Worm (Caenorhabditis elegans): ENCODE measurements around the gene sfrp-1.

sfrp-1 gene

DNA sequence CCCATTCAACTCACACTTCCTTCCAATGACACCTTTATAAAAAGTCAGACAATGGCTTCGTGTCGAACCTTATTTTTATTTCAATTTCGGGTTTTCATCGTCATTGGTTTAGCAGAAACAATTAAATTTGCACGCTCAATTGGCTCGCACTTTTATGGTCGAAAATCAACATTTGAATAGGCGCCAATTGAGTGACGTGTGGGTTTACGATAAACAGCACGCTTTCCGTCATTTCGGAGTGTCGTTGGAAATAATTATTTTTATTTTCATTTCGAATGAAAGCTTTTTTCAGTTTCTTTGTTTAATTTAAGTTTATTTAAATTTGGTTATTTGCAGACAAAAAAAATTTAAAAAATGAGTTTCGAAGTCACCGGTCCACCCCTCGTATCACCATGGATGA, 12.9 kb upstream of the sfrp-1 start, which contains the start of gene exos-2:
Gene exos-2, plus strand, starts transcription at position 330 of the 400 bp plus-strand sequence.
- no peak for TF ChIP-seq sea-1 (GFP tag; conservative IDR thresholded peaks at IDR 0.05)
- TF ChIP-seq ets-7 (tag; optimal IDR thresholded peaks at IDR 0.05), result no peak
- no peak for TF ChIP-seq ceh-13 (GFP tag; optimal IDR thresholded peaks at IDR 0.05)
- no peak for TF ChIP-seq hnd-1 (tag; optimal IDR thresholded peaks at IDR 0.05)
- TF ChIP-seq scrt-1 (GFP tag; IDR thresholded peaks at IDR 0.05), result no peak

DNA sequence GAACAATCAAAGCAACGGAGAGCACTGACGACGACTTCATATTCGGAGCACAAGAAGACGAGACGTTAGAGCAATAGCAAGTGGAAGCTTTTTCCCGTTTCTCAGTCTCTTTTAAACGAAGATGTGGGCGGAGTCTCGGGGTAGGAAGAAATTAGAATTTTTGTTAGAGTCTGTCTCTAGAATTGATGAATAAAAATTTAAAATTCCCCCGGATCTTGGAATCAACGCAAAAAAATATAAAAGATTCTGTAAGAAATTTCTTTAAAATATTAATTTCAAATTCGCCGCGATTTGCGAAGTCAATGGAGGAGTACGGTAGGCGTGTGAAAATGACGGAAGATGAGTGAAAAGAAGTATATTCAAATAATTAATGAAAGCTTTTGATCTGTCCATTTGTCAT, 11.2 kb upstream of the sfrp-1 start, which contains the start of gene nlp-71:
Gene nlp-71, minus strand, starts transcription at position 101 of the 400 bp plus-strand sequence.
- TF ChIP-seq ceh-36 (tag; optimal IDR thresholded peaks at IDR 0.05), result no peak
- TF ChIP-seq pes-1 (GFP tag; IDR thresholded peaks at IDR 0.05), result no peak
- TF ChIP-seq hmg-4 (GFP tag; optimal IDR thresholded peaks at IDR 0.05), result no peak
- no peak for TF ChIP-seq ama-1 (optimal IDR thresholded peaks at IDR 0.05)
- no peak for TF ChIP-seq sea-1 (GFP tag; conservative IDR thresholded peaks at IDR 0.05)
- TF ChIP-seq B0310.2 (tag; optimal IDR thresholded peaks at IDR 0.05), result no peak
- TF ChIP-seq tra-4 (tag; optimal IDR thresholded peaks at IDR 0.05), result no peak
- TF ChIP-seq flt-1 (GFP tag; IDR thresholded peaks at IDR 0.05), result no peak
- TF ChIP-seq hnd-1 (tag; optimal IDR thresholded peaks at IDR 0.05), result no peak
- TF ChIP-seq F13C5.2 (tag; optimal IDR thresholded peaks at IDR 0.05), result no peak
- TF ChIP-seq aly-1 (tag; optimal IDR thresholded peaks at IDR 0.05), result no peak
- no peak for TF ChIP-seq hmbx-1 (tag; optimal IDR thresholded peaks at IDR 0.05)
- no peak for TF ChIP-seq tbx-37 (GFP tag; conservative IDR thresholded peaks at IDR 0.05)
- no peak for TF ChIP-seq tbx-11 (GFP tag; IDR thresholded peaks at IDR 0.05)
- no peak for TF ChIP-seq ets-7 (tag; optimal IDR thresholded peaks at IDR 0.05)
- no peak for TF ChIP-seq ceh-13 (GFP tag; optimal IDR thresholded peaks at IDR 0.05)
- no peak for TF ChIP-seq scrt-1 (GFP tag; IDR thresholded peaks at IDR 0.05)

DNA sequence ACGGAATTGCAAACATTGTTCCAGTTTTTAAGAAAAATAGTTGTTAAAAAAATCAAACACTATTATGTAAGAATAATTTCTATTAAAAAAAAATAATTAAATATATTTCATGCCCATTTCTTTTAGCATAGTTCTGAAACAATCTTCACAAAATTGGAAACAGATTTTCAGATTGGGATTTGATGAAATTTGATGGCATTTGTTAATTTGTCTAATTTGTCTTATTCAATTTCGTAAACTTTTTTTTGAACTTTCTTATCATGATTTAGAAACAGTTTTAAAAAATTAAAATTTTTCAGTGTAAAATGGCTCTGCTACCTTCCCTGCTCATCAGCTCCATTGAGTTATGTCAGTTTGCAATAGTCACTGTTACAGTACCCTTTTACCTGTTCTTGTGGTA, 2.6 kb upstream of the sfrp-1 start, which contains the start of gene srv-13:
Gene srv-13, plus strand, starts transcription at position 301 of the 400 bp plus-strand sequence.
- TF ChIP-seq sea-1 (GFP tag; conservative IDR thresholded peaks at IDR 0.05), result no peak

DNA sequence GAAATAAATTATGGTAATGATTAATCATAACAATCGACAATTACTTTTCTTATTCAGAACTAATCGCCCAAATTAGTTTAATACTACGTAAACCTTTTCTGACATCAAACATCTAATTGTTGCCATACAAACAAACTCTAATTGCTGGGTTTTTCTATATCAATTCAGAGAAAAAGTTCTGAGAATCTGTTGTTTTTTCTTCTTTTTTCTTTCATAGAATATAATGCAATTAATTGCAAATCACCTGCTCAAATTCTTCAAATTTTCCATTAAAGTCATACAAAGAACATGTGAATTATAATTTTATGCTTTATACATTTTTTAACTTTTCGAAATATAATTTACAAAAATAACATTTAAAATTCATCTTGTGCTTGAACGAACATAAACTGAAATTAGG, 1.2 kb upstream of the sfrp-1 start:
- TF ChIP-seq B0310.2 (tag; optimal IDR thresholded peaks at IDR 0.05), result no peak
- no peak for TF ChIP-seq ceh-36 (tag; optimal IDR thresholded peaks at IDR 0.05)
- no peak for TF ChIP-seq sea-1 (GFP tag; conservative IDR thresholded peaks at IDR 0.05)
- TF ChIP-seq pes-1 (GFP tag; IDR thresholded peaks at IDR 0.05), result no peak
- no peak for TF ChIP-seq tbx-11 (GFP tag; IDR thresholded peaks at IDR 0.05)
- TF ChIP-seq aly-1 (tag; optimal IDR thresholded peaks at IDR 0.05), result no peak

DNA sequence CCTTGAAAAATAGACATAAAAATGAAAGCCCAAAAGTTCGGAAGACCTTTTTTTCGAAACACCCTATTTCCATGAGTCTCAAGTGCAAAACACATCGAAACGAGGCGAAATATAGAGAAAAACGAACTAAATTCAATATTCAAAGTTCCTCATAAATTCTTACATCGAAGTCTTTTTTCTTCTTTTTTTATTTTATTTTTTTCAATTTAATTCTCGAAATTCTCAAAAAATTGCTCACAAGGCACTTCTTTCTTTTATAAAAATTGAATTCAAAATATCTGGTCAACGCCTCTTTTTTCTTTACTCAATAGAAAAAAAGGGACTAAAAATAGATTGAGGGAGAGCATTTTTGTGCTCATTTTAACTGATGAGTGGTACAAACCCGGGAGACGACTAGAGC, 7.0 kb downstream of the sfrp-1 start:
- TF ChIP-seq F13C5.2 (tag; optimal IDR thresholded peaks at IDR 0.05), result no peak
- no peak for TF ChIP-seq hmg-4 (GFP tag; optimal IDR thresholded peaks at IDR 0.05)
- no peak for TF ChIP-seq sea-1 (GFP tag; conservative IDR thresholded peaks at IDR 0.05)
- no peak for TF ChIP-seq scrt-1 (GFP tag; IDR thresholded peaks at IDR 0.05)
- TF ChIP-seq flt-1 (GFP tag; IDR thresholded peaks at IDR 0.05), result no peak
- no peak for TF ChIP-seq ceh-36 (tag; optimal IDR thresholded peaks at IDR 0.05)
- no peak for TF ChIP-seq hnd-1 (tag; optimal IDR thresholded peaks at IDR 0.05)
- TF ChIP-seq pes-1 (GFP tag; IDR thresholded peaks at IDR 0.05), result no peak
- TF ChIP-seq B0310.2 (tag; optimal IDR thresholded peaks at IDR 0.05), result no peak
- TF ChIP-seq aly-1 (tag; optimal IDR thresholded peaks at IDR 0.05), result no peak
- no peak for TF ChIP-seq tra-4 (tag; optimal IDR thresholded peaks at IDR 0.05)
- TF ChIP-seq ets-7 (tag; optimal IDR thresholded peaks at IDR 0.05), result no peak
- TF ChIP-seq ceh-13 (GFP tag; optimal IDR thresholded peaks at IDR 0.05), result no peak
- no peak for TF ChIP-seq ama-1 (optimal IDR thresholded peaks at IDR 0.05)
- TF ChIP-seq tbx-11 (GFP tag; IDR thresholded peaks at IDR 0.05), result no peak

DNA sequence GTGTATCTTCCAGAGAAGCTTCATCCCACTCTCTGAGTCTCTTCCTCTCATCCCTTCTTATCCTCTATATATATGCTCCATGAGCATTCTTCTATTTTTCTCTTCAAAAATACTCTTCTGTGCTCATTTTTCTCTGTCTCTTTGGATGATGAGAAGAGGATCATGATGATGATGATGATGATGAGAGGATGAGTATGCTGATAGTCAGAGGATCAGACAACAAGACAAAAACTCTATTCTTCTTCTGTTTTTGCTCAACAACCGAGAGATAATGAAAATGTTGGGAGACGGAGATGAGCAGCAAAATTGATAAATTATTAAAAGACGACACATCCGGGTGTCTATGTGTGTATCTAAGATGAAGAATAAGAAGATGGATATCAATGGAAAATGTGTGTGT, 8.9 kb downstream of the sfrp-1 start:
- TF ChIP-seq flt-1 (GFP tag; IDR thresholded peaks at IDR 0.05) (no peak), pes-1 (GFP tag; IDR thresholded peaks at IDR 0.05) (no peak), ceh-13 (GFP tag; optimal IDR thresholded peaks at IDR 0.05) (no peak), tbx-37 (GFP tag; conservative IDR thresholded peaks at IDR 0.05) (no peak), hnd-1 (tag; optimal IDR thresholded peaks at IDR 0.05) (no peak), B0310.2 (tag; optimal IDR thresholded peaks at IDR 0.05) (no peak), aly-1 (tag; optimal IDR thresholded peaks at IDR 0.05) (no peak), ets-7 (tag; optimal IDR thresholded peaks at IDR 0.05) (no peak)

DNA sequence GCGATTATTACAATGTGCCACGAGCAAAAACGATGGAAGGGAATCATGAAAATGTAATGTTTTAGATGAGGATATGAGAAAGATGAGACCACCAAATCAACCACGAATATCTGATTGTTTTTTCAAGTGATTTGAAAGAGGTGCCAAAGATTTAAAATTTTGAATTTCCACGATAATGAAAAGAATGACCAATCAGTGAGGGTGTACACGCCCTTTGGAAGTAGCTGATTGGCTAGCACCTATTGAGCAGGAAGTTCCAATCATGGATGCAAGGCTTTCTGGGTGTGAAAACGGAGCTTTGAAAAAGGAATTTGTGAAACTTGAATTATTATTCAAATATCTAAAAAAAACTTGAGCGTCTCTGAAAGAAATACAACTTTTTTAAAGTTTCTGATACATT, 10.7 kb downstream of the sfrp-1 start:
- TF ChIP-seq tbx-11 (GFP tag; IDR thresholded peaks at IDR 0.05) (no peak), F13C5.2 (tag; optimal IDR thresholded peaks at IDR 0.05) (no peak), ceh-13 (GFP tag; optimal IDR thresholded peaks at IDR 0.05) (no peak), aly-1 (tag; optimal IDR thresholded peaks at IDR 0.05) (no peak), flt-1 (GFP tag; IDR thresholded peaks at IDR 0.05) (no peak), tra-4 (tag; optimal IDR thresholded peaks at IDR 0.05) (no peak), hnd-1 (tag; optimal IDR thresholded peaks at IDR 0.05) (no peak)

DNA sequence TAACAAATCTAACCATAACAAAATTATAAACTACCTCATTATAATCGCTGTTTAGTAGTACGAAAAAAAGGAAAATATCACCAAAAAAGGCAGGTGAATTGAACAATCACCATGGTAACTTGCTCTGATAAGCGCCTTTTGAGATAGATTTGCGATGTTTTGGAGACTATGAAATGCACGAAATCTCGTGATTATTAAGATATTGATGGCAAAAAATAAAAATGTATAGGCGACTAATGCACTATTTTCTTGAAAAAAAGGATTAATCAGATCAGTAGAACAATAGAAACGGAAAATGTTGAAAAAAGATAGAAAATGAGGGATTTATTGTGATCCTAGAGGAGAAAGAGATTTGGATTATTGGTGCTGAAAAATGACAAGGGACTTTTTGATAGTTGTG, 13.7 kb downstream of the sfrp-1 start:
- TF ChIP-seq hnd-1 (tag; optimal IDR thresholded peaks at IDR 0.05) (no peak), B0310.2 (tag; optimal IDR thresholded peaks at IDR 0.05) (no peak)

DNA sequence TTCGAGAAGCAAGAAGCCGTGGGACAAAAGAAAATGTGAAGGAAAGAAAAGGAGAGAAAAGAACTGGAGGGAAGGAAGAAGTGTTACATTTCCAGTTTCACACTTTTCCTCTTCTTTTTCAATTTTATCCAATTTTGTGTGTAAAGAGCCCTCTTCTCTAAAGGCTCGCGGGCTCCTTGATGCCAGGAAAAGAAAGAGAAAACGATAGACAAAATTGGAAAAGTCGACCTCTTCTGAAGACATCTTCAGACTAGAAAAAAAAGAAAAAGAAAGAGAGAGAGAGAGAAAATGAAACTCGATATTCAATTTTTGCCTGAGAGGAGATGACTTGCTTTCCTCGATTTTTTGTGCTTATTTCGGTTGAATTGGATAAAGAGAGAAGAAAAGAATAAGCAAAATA, 17.2 kb downstream of the sfrp-1 start:
- TF ChIP-seq ets-7 (tag; optimal IDR thresholded peaks at IDR 0.05) (no peak), hmg-4 (GFP tag; optimal IDR thresholded peaks at IDR 0.05) (no peak), F13C5.2 (tag; optimal IDR thresholded peaks at IDR 0.05) (no peak), aly-1 (tag; optimal IDR thresholded peaks at IDR 0.05) (no peak), tbx-11 (GFP tag; IDR thresholded peaks at IDR 0.05) (no peak), flt-1 (GFP tag; IDR thresholded peaks at IDR 0.05) (no peak), ama-1 (optimal IDR thresholded peaks at IDR 0.05) (no peak), ceh-36 (tag; optimal IDR thresholded peaks at IDR 0.05) (no peak)
